Worm (Caenorhabditis elegans) whole organism, late embryonic: Measurements from ENCODE around the gene nprl-2.
A peak's percentile ranks its signal among the peaks of the same experiment; 100 is the strongest.

ENCODE experiments used
- hlh-6 ChIP-seq: sonication (generic microtip); optimal IDR thresholded peaks from 2 replicates; lab custom pipeline; 2016; ENCODE audit warnings: missing genotype, missing genetic modification characterization, missing compliant biosample characterization
- nhr-11 ChIP-seq: fragments of 150-350 bp; optimal IDR thresholded peaks from 2 replicates; lab custom pipeline; 2014; ENCODE audit warnings: missing biosample characterization, missing genetic modification characterization
- pha-4 ChIP-seq: fragments of 150-350 bp; optimal IDR thresholded peaks from 2 replicates; lab custom pipeline; 2018; ENCODE audit warnings: missing biosample characterization, missing genetic modification reagents, missing genetic modification characterization
- pros-1 ChIP-seq: fragments of 150-350 bp; optimal IDR thresholded peaks from 2 replicates; lab custom pipeline; 2014; ENCODE audit warnings: missing biosample characterization, missing genetic modification reagents, missing genetic modification characterization
- unc-42 ChIP-seq: sonication (generic microtip); optimal IDR thresholded peaks from 2 replicates; lab custom pipeline; 2016; ENCODE audit warnings: missing genotype, missing genetic modification characterization, missing compliant biosample characterization

Gene nprl-2

DNA sequence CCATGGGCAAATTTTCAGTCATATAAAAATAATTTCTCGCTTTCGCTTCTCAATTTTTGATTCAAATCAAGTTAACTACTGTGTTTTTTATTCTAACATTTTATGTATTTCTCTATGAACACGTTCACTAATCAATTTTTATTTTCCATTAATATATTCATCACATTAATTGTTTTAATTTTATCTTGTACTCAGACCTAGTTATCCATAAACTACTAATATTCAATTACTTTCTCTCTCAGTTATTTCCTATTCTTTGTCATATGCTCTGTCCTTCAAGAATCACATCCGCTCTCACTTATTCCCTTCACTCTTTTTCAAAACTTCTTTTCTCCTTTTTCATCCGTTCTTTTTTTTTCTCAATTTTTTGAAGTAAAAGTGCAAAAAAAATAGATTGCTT is 30.4 kb downstream of the nprl-2 start:
- TF ChIP-seq hlh-6 (tag; lab: Kevin White, UChicago): no peak
- peak; percentile 18 for TF ChIP-seq unc-42

DNA sequence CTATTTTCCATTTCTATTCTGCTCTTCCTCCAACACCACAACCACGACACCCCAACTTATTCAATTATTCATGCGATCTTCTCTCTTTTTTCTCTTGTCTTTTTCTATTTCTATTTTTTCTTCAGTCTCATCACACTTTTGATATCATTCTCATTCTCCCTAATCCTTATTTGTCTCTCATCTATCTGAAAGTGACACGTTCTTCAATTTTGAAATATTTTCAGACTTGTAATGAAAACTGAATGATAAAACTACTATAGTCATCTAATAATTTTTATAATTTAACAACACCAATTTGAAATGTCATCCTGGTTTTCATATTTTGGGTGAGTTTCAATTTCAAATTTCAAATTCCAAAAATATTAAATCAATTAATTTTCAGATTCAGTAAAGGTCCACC is 32.0 kb downstream of the nprl-2 start, which contains the start of gene cla-1:
TSS of gene cla-1 (plus strand) at position 301 of the 400 bp plus-strand sequence.
- TF ChIP-seq pha-4 (tag; lab: Kevin White, UChicago) (no peak), unc-42 (peak; percentile 44)
- TF ChIP-seq, all 69 proteins: peak for 1

DNA sequence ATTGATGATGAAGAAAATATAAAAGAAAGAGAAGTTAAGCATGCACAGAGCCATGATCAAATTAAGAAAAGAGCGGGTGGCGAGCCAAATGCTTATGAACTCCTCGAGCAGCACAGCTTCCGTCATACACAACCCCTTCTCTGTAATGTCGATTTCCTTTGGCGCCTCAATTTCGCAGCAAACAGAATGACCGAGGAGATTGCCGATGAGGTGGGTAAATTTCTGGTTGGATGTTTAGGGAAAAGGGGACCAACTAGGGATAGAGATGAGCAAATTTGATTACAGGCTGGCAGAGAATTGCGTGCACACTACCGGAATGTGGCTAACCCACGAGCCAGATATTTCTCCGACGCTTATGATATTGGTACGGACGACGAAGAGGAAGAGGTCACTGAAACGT is 48.8 kb downstream of the nprl-2 start:
- TF ChIP-seq nhr-11 (tag; lab: Kevin White, UChicago) (no peak), unc-42 (peak; percentile 82)

DNA sequence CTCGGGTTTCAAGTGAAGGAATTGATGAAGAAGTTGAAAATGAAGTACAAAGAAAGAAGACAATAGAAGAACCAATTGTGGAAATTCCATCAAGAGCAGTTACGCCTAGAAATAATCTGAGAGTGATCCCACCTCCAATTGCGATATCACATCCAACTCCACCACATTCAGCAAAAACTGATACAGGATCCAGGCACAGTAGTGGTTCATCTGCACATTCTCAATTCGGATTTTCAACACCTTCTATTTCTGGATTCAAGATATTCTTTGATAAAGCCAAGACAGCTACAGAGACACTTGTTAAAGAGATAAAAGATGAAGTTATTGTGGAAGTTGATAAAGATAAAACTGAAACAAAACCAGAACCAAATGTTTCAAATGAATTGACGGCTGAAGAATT is 51.5 kb downstream of the nprl-2 start:
- no peak for TF ChIP-seq pros-1
- TF ChIP-seq, all 69 proteins: peak for 0
